Worm (Caenorhabditis elegans) whole organism, L3 larva: ENCODE results near the gene odr-10.

Experiments
- aly-2 ChIP-seq: fragments of 150-350 bp; optimal IDR thresholded peaks from 2 replicates; lab custom pipeline; 2014; ENCODE audit warnings: missing biosample characterization, missing genetic modification characterization
- nhr-12 ChIP-seq: fragments of 150-350 bp; optimal IDR thresholded peaks from 2 replicates; lab custom pipeline; 2014; ENCODE audit warnings: missing biosample characterization, missing genetic modification characterization
- nhr-76 ChIP-seq: fragments of 150-350 bp; sonication (generic microtip); optimal IDR thresholded peaks from 5 replicates; lab custom pipeline; 2014; ENCODE audit warnings: missing biosample characterization, missing genetic modification characterization
- pqm-1 ChIP-seq: fragments of 150-350 bp; optimal IDR thresholded peaks from 2 replicates; lab custom pipeline; 2017; ENCODE audit warnings: missing biosample characterization, missing genetic modification characterization, inconsistent platforms
- tbx-2 ChIP-seq: sonication (generic microtip); optimal IDR thresholded peaks from 2 replicates; lab custom pipeline; 2016; ENCODE audit warnings: mild to moderate bottlenecking, missing genetic modification characterization, missing compliant biosample characterization
- ztf-11 ChIP-seq: fragments of 150-350 bp; optimal IDR thresholded peaks from 2 replicates; lab custom pipeline; 2014; ENCODE audit warnings: missing biosample characterization, missing genetic modification characterization

DNA sequence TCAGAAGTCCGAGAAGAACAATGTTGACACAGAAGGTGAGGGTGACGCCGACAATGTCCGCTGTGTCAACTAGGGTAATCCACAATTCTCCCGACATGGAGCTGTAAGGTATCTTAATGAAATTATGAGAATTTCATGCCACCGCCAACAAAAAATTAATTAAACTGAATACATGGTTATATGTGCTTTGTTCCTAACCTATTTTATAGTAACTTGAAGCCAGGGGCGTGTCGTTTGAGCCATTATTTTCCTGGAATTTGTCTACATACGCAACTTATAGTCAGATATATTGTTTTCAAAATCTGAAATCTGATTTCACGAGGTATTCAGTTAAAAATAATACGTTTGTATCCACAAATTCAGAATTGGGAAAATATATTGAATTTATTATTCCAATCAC lies at the start of gene odr-10:
- TF ChIP-seq ztf-11 (tag; lab: Kevin White, UChicago) (no peak), aly-2 (tag; lab: Kevin White, UChicago) (no peak), nhr-76 (no peak), tbx-2 (tag; lab: Kevin White, UChicago) (no peak), nhr-12 (tag; lab: Kevin White, UChicago) (no peak), pqm-1 (tag; lab: Kevin White, UChicago) (no peak)
